Worm (Caenorhabditis elegans) whole organism, L4 larva: ENCODE data around the gene pmk-3.

Source experiments
- F10B5.3 ChIP-seq: sonication (generic microtip); optimal IDR thresholded peaks from 2 replicates; lab custom pipeline; 2016; ENCODE audit warnings: mild to moderate bottlenecking, missing genetic modification characterization, missing compliant biosample characterization
- F49E8.2 ChIP-seq: sonication (generic microtip); optimal IDR thresholded peaks from 2 replicates; lab custom pipeline; 2016; ENCODE audit warnings: missing compliant biosample characterization, mild to moderate bottlenecking, missing genetic modification characterization, borderline replicate concordance
- R02D3.7 ChIP-seq: fragments of 150-350 bp; sonication (generic microtip); optimal IDR thresholded peaks from 3 replicates; lab custom pipeline; 2014; ENCODE audit warnings: missing biosample characterization, missing genetic modification characterization
- ZK337.2 ChIP-seq: fragments of 200-800 bp; sonication (Bioruptor generic); IDR thresholded peaks from 2 replicates; pipeline ENCODE4 v1.3.6; 2022; ENCODE audit warnings: missing genetic modification reagents, missing genetic modification characterization, missing compliant biosample characterization
- ama-1 ChIP-seq: fragments of 150-350 bp; optimal IDR thresholded peaks from 2 replicates; lab custom pipeline; 2014; ENCODE audit warnings: inconsistent platforms, mixed read lengths
- ceh-44 ChIP-seq: fragments of 200-800 bp; sonication (Bioruptor generic); IDR thresholded peaks from 2 replicates; pipeline ENCODE4 v1.3.6; 2022; ENCODE audit warnings: missing genetic modification reagents, missing genetic modification characterization, missing compliant biosample characterization
- ceh-82 ChIP-seq: sonication (generic microtip); optimal IDR thresholded peaks from 2 replicates; lab custom pipeline; 2017; ENCODE audit warnings: missing biosample characterization, missing genetic modification characterization
- ces-1 ChIP-seq: fragments of 150-350 bp; sonication (generic microtip); optimal IDR thresholded peaks from 4 replicates; lab custom pipeline; 2014; ENCODE audit warnings: missing biosample characterization, missing genetic modification reagents, missing genetic modification characterization
- cey-2 ChIP-seq: sonication (generic microtip); optimal IDR thresholded peaks from 3 replicates; lab custom pipeline; 2017; ENCODE audit warnings: missing genetic modification characterization, mild to moderate bottlenecking, missing compliant biosample characterization, antibody characterized with exemption, borderline replicate concordance; ENCODE audit not compliant: insufficient read depth
- daf-12 ChIP-seq: fragments of 150-350 bp; optimal IDR thresholded peaks from 2 replicates; lab custom pipeline; 2014; ENCODE audit warnings: missing biosample characterization, missing genetic modification reagents, missing genetic modification characterization
- daf-16 ChIP-seq, 3 experiments: sonication (generic microtip); optimal IDR thresholded peaks; 2 replicates each; lab custom pipeline; 2016 to 2017; ENCODE audit warnings: missing genetic modification characterization in 3 of 3, missing genetic modification reagents in 3 of 3, mild to moderate bottlenecking in 2 of 3, missing compliant biosample characterization in 2 of 3, missing biosample characterization in 1 of 3, moderate library complexity in 1 of 3
- dmd-6 ChIP-seq: fragments of 200-800 bp; sonication (Bioruptor generic); IDR thresholded peaks from 2 replicates; pipeline ENCODE4 v1.3.6; 2022; ENCODE audit warnings: missing genetic modification reagents, missing genetic modification characterization, missing compliant biosample characterization
- dpl-1 ChIP-seq: fragments of 150-350 bp; optimal IDR thresholded peaks from 2 replicates; lab custom pipeline; 2014; ENCODE audit warnings: missing biosample characterization, missing genetic modification reagents, missing genetic modification characterization
- dve-1 ChIP-seq: sonication (generic microtip); optimal IDR thresholded peaks from 2 replicates; lab custom pipeline; 2017; ENCODE audit warnings: antibody characterized with exemption, mild to moderate bottlenecking, missing genetic modification characterization, missing compliant biosample characterization; ENCODE audit not compliant: insufficient read depth
- egl-27 ChIP-seq: sonication (generic microtip); optimal IDR thresholded peaks from 3 replicates; lab custom pipeline; 2017; ENCODE audit warnings: missing biosample characterization, missing genetic modification reagents, missing genetic modification characterization
- egl-43 ChIP-seq: fragments of 200-800 bp; sonication (Bioruptor generic); IDR thresholded peaks from 2 replicates; pipeline ENCODE4 v1.3.6; 2022; ENCODE audit warnings: missing genetic modification reagents, missing genetic modification characterization, missing compliant biosample characterization
- fos-1 ChIP-seq: fragments of 150-350 bp; optimal IDR thresholded peaks from 2 replicates; lab custom pipeline; 2014; ENCODE audit warnings: missing biosample characterization, missing genetic modification characterization
- hlh-11 ChIP-seq: fragments of 200-800 bp; sonication (Bioruptor generic); optimal IDR thresholded peaks from 2 replicates; lab custom pipeline; 2018; ENCODE audit warnings: mild to moderate bottlenecking, missing genetic modification characterization, missing compliant biosample characterization
- lim-7 ChIP-seq: fragments of 200-800 bp; sonication (Bioruptor generic); IDR thresholded peaks from 2 replicates; pipeline ENCODE4 v1.3.6; 2022; ENCODE audit warnings: missing genetic modification characterization, missing compliant biosample characterization
- lin-13 ChIP-seq: fragments of 150-350 bp; optimal IDR thresholded peaks from 2 replicates; lab custom pipeline; 2014; ENCODE audit warnings: missing biosample characterization, missing genetic modification reagents, missing genetic modification characterization
- lin-15B ChIP-seq: fragments of 150-350 bp; sonication (generic microtip); optimal IDR thresholded peaks from 3 replicates; lab custom pipeline; 2014; ENCODE audit warnings: missing biosample characterization, missing genetic modification characterization
- lir-3 ChIP-seq: sonication (generic microtip); optimal IDR thresholded peaks from 2 replicates; lab custom pipeline; 2016; ENCODE audit warnings: mild to moderate bottlenecking, missing genetic modification characterization, missing compliant biosample characterization
- madf-5 ChIP-seq, 2 experiments: fragments of 200-800 bp; sonication (Bioruptor generic); IDR thresholded peaks; 2 replicates each; pipeline ENCODE4 v1.3.6; 2022; ENCODE audit warnings: missing compliant biosample characterization in 2 of 2, missing genetic modification characterization in 2 of 2
- madf-9 ChIP-seq: fragments of 200-800 bp; sonication (Bioruptor generic); conservative IDR thresholded peaks from 2 replicates; pipeline ENCODE4 v1.3.6; 2022; ENCODE audit warnings: missing genetic modification reagents, missing genetic modification characterization, missing compliant biosample characterization
- mdl-1 ChIP-seq, 2 experiments: fragments of 150-350 bp in 1 of 2; sonication (generic microtip) in 1 of 2; optimal IDR thresholded peaks; 2 replicates each; lab custom pipeline; 2014 to 2017; ENCODE audit warnings: missing biosample characterization in 2 of 2, missing genetic modification characterization in 2 of 2
- mes-2 ChIP-seq: sonication (generic microtip); optimal IDR thresholded peaks from 2 replicates; lab custom pipeline; 2016; ENCODE audit warnings: missing genotype, mild to moderate bottlenecking, missing genetic modification characterization, missing compliant biosample characterization; ENCODE audit not compliant: poor library complexity, severe bottlenecking
- mxl-2 ChIP-seq: fragments of 200-800 bp; sonication (Bioruptor generic); conservative IDR thresholded peaks from 2 replicates; pipeline ENCODE4 v1.3.6; 2022; ENCODE audit warnings: missing genetic modification reagents, missing genetic modification characterization, missing compliant biosample characterization
- nhr-11 ChIP-seq: fragments of 150-350 bp; optimal IDR thresholded peaks from 2 replicates; lab custom pipeline; 2014; ENCODE audit warnings: missing biosample characterization, missing genetic modification characterization
- nhr-28 ChIP-seq: fragments of 150-350 bp; optimal IDR thresholded peaks from 2 replicates; lab custom pipeline; 2014; ENCODE audit warnings: missing biosample characterization, missing genetic modification characterization
- nhr-42 ChIP-seq: fragments of 200-800 bp; sonication (Bioruptor generic); IDR thresholded peaks from 2 replicates; pipeline ENCODE4 v1.3.6; 2022; ENCODE audit warnings: missing genetic modification characterization, missing compliant biosample characterization
- php-3 ChIP-seq: fragments of 200-800 bp; sonication (Bioruptor generic); IDR thresholded peaks from 2 replicates; pipeline ENCODE4 v1.3.6; 2022; ENCODE audit warnings: missing genetic modification reagents, missing genetic modification characterization, missing compliant biosample characterization
- pqm-1 ChIP-seq: sonication (generic microtip); optimal IDR thresholded peaks from 2 replicates; lab custom pipeline; 2017; ENCODE audit warnings: missing biosample characterization, missing genetic modification characterization
- rbr-2 ChIP-seq: sonication (generic microtip); optimal IDR thresholded peaks from 2 replicates; lab custom pipeline; 2016; ENCODE audit warnings: missing genotype, missing genetic modification characterization, missing compliant biosample characterization
- saeg-2 ChIP-seq: fragments of 200-800 bp; sonication (Bioruptor generic); IDR thresholded peaks from 2 replicates; pipeline ENCODE4 v1.3.6; 2022; ENCODE audit warnings: missing genetic modification reagents, missing genetic modification characterization, missing compliant biosample characterization
- set-16 ChIP-seq: fragments of 200-800 bp; sonication (Bioruptor generic); IDR thresholded peaks from 2 replicates; pipeline ENCODE4 v1.3.6; 2022; ENCODE audit warnings: missing genetic modification reagents, missing genetic modification characterization, missing compliant biosample characterization
- snpc-1.2 ChIP-seq: fragments of 200-800 bp; sonication (Bioruptor generic); IDR thresholded peaks from 2 replicates; pipeline ENCODE4 v1.3.6; 2022; ENCODE audit warnings: missing genetic modification reagents, missing genetic modification characterization, missing compliant biosample characterization
- tra-1 ChIP-seq: fragments of 200-800 bp; sonication (Bioruptor generic); IDR thresholded peaks from 2 replicates; pipeline ENCODE4 v1.3.6; 2022; ENCODE audit warnings: missing genetic modification reagents, missing genetic modification characterization, missing compliant biosample characterization
- unc-130 ChIP-seq: sonication (generic microtip); optimal IDR thresholded peaks from 2 replicates; lab custom pipeline; 2016; ENCODE audit warnings: missing genetic modification reagents, missing genetic modification characterization, missing compliant biosample characterization
- unc-62 ChIP-seq, 3 experiments: fragments of 150-350 bp in 1 of 3; sonication (generic microtip); optimal IDR thresholded peaks in 2 of 3; peaks in 1 of 3; 1 replicate in 1 of 3; 2 replicates in 2 of 3; lab custom pipeline; 2014 to 2017; ENCODE audit warnings: missing biosample characterization in 3 of 3, missing genetic modification characterization in 3 of 3, missing genetic modification reagents in 3 of 3, missing genotype in 1 of 3
- zag-1 ChIP-seq: fragments of 150-350 bp; optimal IDR thresholded peaks from 2 replicates; lab custom pipeline; 2014; ENCODE audit warnings: missing biosample characterization, missing genetic modification characterization
- zip-11 ChIP-seq: fragments of 200-800 bp; sonication (Bioruptor generic); IDR thresholded peaks from 2 replicates; pipeline ENCODE4 v1.3.6; 2022; ENCODE audit warnings: missing genetic modification characterization, missing compliant biosample characterization
- zip-2 ChIP-seq: fragments of 150-350 bp; optimal IDR thresholded peaks from 2 replicates; lab custom pipeline; 2014; ENCODE audit warnings: missing biosample characterization, missing genetic modification characterization
- ztf-7 ChIP-seq: fragments of 150-350 bp; optimal IDR thresholded peaks from 2 replicates; lab custom pipeline; 2014; ENCODE audit warnings: missing biosample characterization, missing genetic modification characterization

Gene pmk-3

ce11 chrIV:8151721-8152120 is 12.7 kb downstream of the pmk-3 start (continued):
- no peak for TF ChIP-seq daf-12 (tag; lab: Kevin White, UChicago)

- no peak for TF ChIP-seq egl-27 (tag; lab: Kevin White, UChicago)
- no peak for TF ChIP-seq ama-1 (lab: Kevin White, UChicago)
- TF ChIP-seq unc-62 (GFP tag; optimal IDR thresholded peaks at IDR 0.05 in 1 of 2; lab: Kevin White, UChicago), result peak in 1 of 2 experiments; percentile 50
- no peak for TF ChIP-seq unc-62 (tag; optimal IDR thresholded peaks at IDR 0.05; lab: Kevin White, UChicago)
- no peak for TF ChIP-seq ces-1 (GFP tag; lab: Kevin White, UChicago)
- TF ChIP-seq lim-7 (GFP tag; lab: Robert Waterston, UW), result no peak
Observed at ce11 chrIV:8152145-8152544, 13.1 kb downstream of the pmk-3 start, which contains the start of gene faah-2. Gene faah-2, plus strand, starts transcription at chrIV:8152445.

- TF ChIP-seq lin-15B (tag; lab: Kevin White, UChicago), result no peak
- peak; percentile 11 for TF ChIP-seq hlh-11 (tag; lab: Kevin White, UChicago)
- TF ChIP-seq F49E8.2 (tag; lab: Kevin White, UChicago), result no peak
- no peak for TF ChIP-seq zip-11 (GFP tag; lab: Robert Waterston, UW)
- TF ChIP-seq mxl-2 (GFP tag; lab: Robert Waterston, UW), result no peak
- TF ChIP-seq dve-1 (tag; lab: Kevin White, UChicago), result peak; percentile 21
- TF ChIP-seq madf-9 (GFP tag; lab: Robert Waterston, UW), result no peak
- TF ChIP-seq dpl-1, result no peak
- TF ChIP-seq rbr-2 (tag; lab: Kevin White, UChicago), result no peak
- no peak for TF ChIP-seq nhr-11 (tag; lab: Kevin White, UChicago)
- TF ChIP-seq php-3, result no peak
- no peak for TF ChIP-seq ceh-82 (tag; lab: Kevin White, UChicago)
- TF ChIP-seq F10B5.3 (tag; lab: Kevin White, UChicago), result no peak
- no peak for TF ChIP-seq set-16 (GFP tag; lab: Robert Waterston, UW)
- peak; percentile 54 for TF ChIP-seq pqm-1
- no peak for TF ChIP-seq saeg-2
- no peak for TF ChIP-seq fos-1
- TF ChIP-seq nhr-28 (tag; lab: Kevin White, UChicago), result peak; percentile 53
- no peak for TF ChIP-seq zag-1 (tag; lab: Kevin White, UChicago)
- no peak for TF ChIP-seq ztf-7 (tag; lab: Kevin White, UChicago)
- no peak for TF ChIP-seq snpc-1.2 (GFP tag; lab: Robert Waterston, UW)
- no peak for TF ChIP-seq daf-16 (GFP tag; optimal IDR thresholded peaks at IDR 0.05; lab: Kevin White, UChicago)
- TF ChIP-seq daf-16 (tag; optimal IDR thresholded peaks at IDR 0.05; lab: Kevin White, UChicago), result peak; percentile 49
- 0 out of 2 replicates have a peak, but pooled peaks have one; percentile 9 for TF ChIP-seq dmd-6 (GFP tag; lab: Robert Waterston, UW)
- TF ChIP-seq egl-43 (GFP tag; lab: Robert Waterston, UW), result no peak
- no peak for TF ChIP-seq lin-13 (GFP tag; lab: Kevin White, UChicago)
Observed at ce11 chrIV:8152688-8153087, 13.7 kb downstream of the pmk-3 start.

ce11 chrIV:8153163-8153562 is 14.1 kb downstream of the pmk-3 start:
- TF ChIP-seq unc-62 (GFP tag; optimal IDR thresholded peaks at IDR 0.05 in 1 of 2; lab: Kevin White, UChicago) (peak in 1 of 2 experiments; percentile 93), unc-62 (tag; optimal IDR thresholded peaks at IDR 0.05; lab: Kevin White, UChicago) (no peak), unc-130 (GFP tag; lab: Kevin White, UChicago) (no peak)

DNA sequence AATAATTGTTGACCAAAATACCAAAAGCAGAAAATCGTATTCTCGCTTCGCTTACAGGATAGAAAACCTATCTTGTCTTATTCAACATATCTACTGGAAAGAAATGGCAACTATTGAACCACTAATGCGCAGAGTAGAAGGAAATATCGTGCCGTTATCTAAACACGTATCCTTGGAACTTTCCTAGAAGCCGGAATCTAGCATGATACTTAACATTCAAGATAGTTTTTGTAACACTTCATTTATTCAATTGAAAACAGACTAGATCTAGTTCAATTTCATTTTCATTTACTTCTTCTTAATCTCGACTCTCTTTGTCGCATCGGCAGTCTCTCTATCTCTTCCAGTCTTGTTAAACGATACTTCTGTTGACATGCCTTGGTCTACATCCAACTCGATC is 15.9 kb downstream of the pmk-3 start:
- TF ChIP-seq lir-3 (no peak), dmd-6 (GFP tag; lab: Robert Waterston, UW) (no peak), madf-5 (GFP tag; IDR thresholded peaks at IDR 0.05; lab: Robert Waterston, UW) (no peak), zip-11 (GFP tag; lab: Robert Waterston, UW) (no peak), tra-1 (no peak), unc-130 (GFP tag; lab: Kevin White, UChicago) (no peak), nhr-42 (no peak), cey-2 (tag; lab: Kevin White, UChicago) (no peak), egl-27 (tag; lab: Kevin White, UChicago) (no peak), madf-9 (GFP tag; lab: Robert Waterston, UW) (no peak), mdl-1 (tag; optimal IDR thresholded peaks at IDR 0.05; lab: Kevin White, UChicago) (no peak), R02D3.7 (tag; lab: Kevin White, UChicago) (no peak), ama-1 (lab: Kevin White, UChicago) (no peak), mes-2 (tag; lab: Kevin White, UChicago) (peak; percentile 28), zip-2 (no peak), ZK337.2 (no peak), ceh-44 (GFP tag; lab: Robert Waterston, UW) (no peak)
